Worm (Caenorhabditis elegans) whole organism, L4 larva: ENCODE data around the gene ugt-41.

Experiments
- Y5F2A.4 ChIP-seq: fragments of 200-800 bp; sonication (Bioruptor generic); optimal IDR thresholded peaks from 2 replicates; lab custom pipeline; 2018; ENCODE audit warnings: mild to moderate bottlenecking, missing genetic modification characterization, missing compliant biosample characterization
- ama-1 ChIP-seq: fragments of 150-350 bp; optimal IDR thresholded peaks from 2 replicates; lab custom pipeline; 2014; ENCODE audit warnings: inconsistent platforms, mixed read lengths
- daf-12 ChIP-seq: fragments of 150-350 bp; optimal IDR thresholded peaks from 2 replicates; lab custom pipeline; 2014; ENCODE audit warnings: missing biosample characterization, missing genetic modification reagents, missing genetic modification characterization
- dve-1 ChIP-seq: sonication (generic microtip); optimal IDR thresholded peaks from 2 replicates; lab custom pipeline; 2017; ENCODE audit warnings: antibody characterized with exemption, mild to moderate bottlenecking, missing genetic modification characterization, missing compliant biosample characterization; ENCODE audit not compliant: insufficient read depth
- lin-13 ChIP-seq: fragments of 150-350 bp; optimal IDR thresholded peaks from 2 replicates; lab custom pipeline; 2014; ENCODE audit warnings: missing biosample characterization, missing genetic modification reagents, missing genetic modification characterization
- mdt-29 ChIP-seq: fragments of 200-800 bp; sonication (Bioruptor generic); IDR thresholded peaks from 2 replicates; pipeline ENCODE4 v1.3.6; 2022; ENCODE audit warnings: missing genetic modification reagents, missing genetic modification characterization, missing compliant biosample characterization
- nhr-41 ChIP-seq: fragments of 200-800 bp; sonication (Bioruptor generic); IDR thresholded peaks from 2 replicates; pipeline ENCODE4 v1.3.6; 2022; ENCODE audit warnings: missing genetic modification reagents, missing genetic modification characterization, missing compliant biosample characterization
- unc-130 ChIP-seq: sonication (generic microtip); optimal IDR thresholded peaks from 2 replicates; lab custom pipeline; 2016; ENCODE audit warnings: missing genetic modification reagents, missing genetic modification characterization, missing compliant biosample characterization

- TF ChIP-seq nhr-41 (GFP tag; lab: Robert Waterston, UW) (no peak), ama-1 (lab: Kevin White, UChicago) (no peak), dve-1 (tag; lab: Kevin White, UChicago) (no peak), mdt-29 (GFP tag; lab: Robert Waterston, UW) (no peak), lin-13 (GFP tag; lab: Kevin White, UChicago) (no peak), Y5F2A.4 (GFP tag; lab: Kevin White, UChicago) (no peak), daf-12 (tag; lab: Kevin White, UChicago) (no peak), unc-130 (GFP tag; lab: Kevin White, UChicago) (no peak)
Measured at ce11 chrV:7196037-7196436, 32.6 kb upstream of the ugt-41 start, which contains the start of gene attf-2.
